Fruit fly (Drosophila melanogaster): Measurements from ENCODE around the gene Gr10a.

Gene Gr10a

dm6 chrX:11370792-11371191 lies 46.4 kb downstream of the Gr10a start (continued):
- TF ChIP-seq grau (tag; optimal IDR thresholded peaks at IDR 0.05) (peak; percentile 74), fd102C (GFP tag; optimal IDR thresholded peaks at IDR 0.05) (no peak), wor (GFP tag; IDR thresholded peaks at IDR 0.05) (no peak), CG8089 (GFP tag; optimal IDR thresholded peaks at IDR 0.05) (no peak), Ada2b (GFP tag; IDR thresholded peaks at IDR 0.05) (peak; percentile 44; the same call in 1 of the 2 replicates), pho (GFP tag; optimal IDR thresholded peaks at IDR 0.05) (no peak), lov (optimal IDR thresholded peaks at IDR 0.05) (no peak), lov (GFP tag; IDR thresholded peaks at IDR 0.05) (no peak), Xrp1 (GFP tag; IDR thresholded peaks at IDR 0.05) (peak; percentile 52), Pdp1 (GFP tag; optimal IDR thresholded peaks at IDR 0.05) (no peak), sna (GFP tag; IDR thresholded peaks at IDR 0.05; ENCODE audit: partially characterized antibody) (no peak), seq (GFP tag; IDR thresholded peaks at IDR 0.05) (peak; percentile 28; the same call in 1 of the 2 replicates), CG10654 (GFP tag; optimal IDR thresholded peaks at IDR 0.05) (no peak), Usf (GFP tag; optimal IDR thresholded peaks at IDR 0.05) (no peak), insv (GFP tag; optimal IDR thresholded peaks at IDR 0.05) (no peak), cg (GFP tag; optimal IDR thresholded peaks at IDR 0.05) (no peak), Spps (tag; optimal IDR thresholded peaks at IDR 0.05) (no peak), CG12071 (GFP tag; optimal IDR thresholded peaks at IDR 0.05) (no peak), pum (GFP tag; optimal IDR thresholded peaks at IDR 0.05) (no peak), al (GFP tag; IDR thresholded peaks at IDR 0.05) (peak; percentile 40; the same call in 1 of the 2 replicates), Hmr (GFP tag; optimal IDR thresholded peaks at IDR 0.05) (peak; percentile 0), CG16815 (GFP tag; optimal IDR thresholded peaks at IDR 0.05) (no peak), chif (GFP tag; optimal IDR thresholded peaks at IDR 0.05) (peak in 1 of 2 experiments; percentile 3), CrebB (tag; optimal IDR thresholded peaks at IDR 0.05) (no peak), CG18011 (GFP tag; optimal IDR thresholded peaks at IDR 0.05) (no peak), MBD-R2 (GFP tag; IDR thresholded peaks at IDR 0.05) (0 out of 2 replicates have a peak, but pooled peaks have one; percentile 19), peb (GFP tag; IDR thresholded peaks at IDR 0.05) (no peak), otp (GFP tag; IDR thresholded peaks at IDR 0.05) (no peak), bsh (GFP tag; optimal IDR thresholded peaks at IDR 0.05) (no peak), CG42726 (GFP tag; IDR thresholded peaks at IDR 0.05; ENCODE audit: partially characterized antibody) (no peak), D19B (GFP tag; optimal IDR thresholded peaks at IDR 0.05) (no peak), CG31365 (tag; optimal IDR thresholded peaks at IDR 0.05) (no peak), salm (tag; optimal IDR thresholded peaks at IDR 0.05) (no peak), CG5953 (GFP tag; IDR thresholded peaks at IDR 0.05) (0 out of 2 replicates have a peak, but pooled peaks have one; percentile 11), CG10321 (GFP tag; IDR thresholded peaks at IDR 0.05) (no peak), CG1792 (GFP tag; optimal IDR thresholded peaks at IDR 0.05) (no peak), kni (GFP tag; optimal IDR thresholded peaks at IDR 0.05) (no peak), CG2120 (GFP tag; optimal IDR thresholded peaks at IDR 0.05) (peak; percentile 27), D19A (tag; optimal IDR thresholded peaks at IDR 0.05) (no peak), CG11093 (GFP tag; IDR thresholded peaks at IDR 0.05) (no peak), CG9876 (GFP tag; optimal IDR thresholded peaks at IDR 0.05) (no peak), Rx (GFP tag; IDR thresholded peaks at IDR 0.05) (no peak), CG1603 (tag; optimal IDR thresholded peaks at IDR 0.05) (peak; percentile 11), Eip74EF (GFP tag; optimal IDR thresholded peaks at IDR 0.05) (no peak), mirr (GFP tag; optimal IDR thresholded peaks at IDR 0.05) (no peak), Six4 (GFP tag; optimal IDR thresholded peaks at IDR 0.05) (no peak), CG17385 (GFP tag; optimal IDR thresholded peaks at IDR 0.05) (no peak), br (optimal IDR thresholded peaks at IDR 0.05) (no peak), Scr (GFP tag; IDR thresholded peaks at IDR 0.05; ENCODE audit: partially characterized antibody) (no peak), CG4854 (GFP tag; optimal IDR thresholded peaks at IDR 0.05) (no peak), slp2 (GFP tag; optimal IDR thresholded peaks at IDR 0.05) (no peak)
